Worm (Caenorhabditis elegans) whole organism, late embryonic: ENCODE measurements around the gene C33H5.16.

Source experiments
- ceh-14 ChIP-seq: sonication (generic microtip); optimal IDR thresholded peaks from 2 replicates; lab custom pipeline; 2016; ENCODE audit warnings: missing genotype, missing genetic modification characterization, missing compliant biosample characterization
- ceh-19 ChIP-seq: fragments of 200-800 bp; sonication (Bioruptor generic); optimal IDR thresholded peaks from 2 replicates; lab custom pipeline; 2018; ENCODE audit warnings: mild to moderate bottlenecking, missing genetic modification characterization, missing compliant biosample characterization
- ceh-9 ChIP-seq: sonication (generic microtip); optimal IDR thresholded peaks from 2 replicates; lab custom pipeline; 2016; ENCODE audit warnings: mild to moderate bottlenecking, missing genetic modification characterization, inconsistent platforms, missing compliant biosample characterization
- elt-4 ChIP-seq: sonication (generic microtip); optimal IDR thresholded peaks from 2 replicates; lab custom pipeline; 2016; ENCODE audit warnings: missing genetic modification characterization, missing compliant biosample characterization
- fkh-10 ChIP-seq: fragments of 150-350 bp; optimal IDR thresholded peaks from 2 replicates; lab custom pipeline; 2014; ENCODE audit warnings: missing biosample characterization, missing genetic modification reagents, missing genetic modification characterization
- nfya-1 ChIP-seq: sonication (generic microtip); optimal IDR thresholded peaks from 2 replicates; lab custom pipeline; 2017; ENCODE audit warnings: missing genetic modification characterization, mild to moderate bottlenecking, missing compliant biosample characterization, antibody characterized with exemption, moderate library complexity
- pha-4 ChIP-seq: fragments of 150-350 bp; optimal IDR thresholded peaks from 2 replicates; lab custom pipeline; 2018; ENCODE audit warnings: missing biosample characterization, missing genetic modification reagents, missing genetic modification characterization
- pros-1 ChIP-seq: fragments of 150-350 bp; optimal IDR thresholded peaks from 2 replicates; lab custom pipeline; 2014; ENCODE audit warnings: missing biosample characterization, missing genetic modification reagents, missing genetic modification characterization
- sox-4 ChIP-seq: sonication (generic microtip); optimal IDR thresholded peaks from 2 replicates; lab custom pipeline; 2017; ENCODE audit warnings: mild to moderate bottlenecking, missing genetic modification characterization, inconsistent platforms, missing compliant biosample characterization
- unc-42 ChIP-seq: sonication (generic microtip); optimal IDR thresholded peaks from 2 replicates; lab custom pipeline; 2016; ENCODE audit warnings: missing genotype, missing genetic modification characterization, missing compliant biosample characterization
- unc-55 ChIP-seq: sonication (generic microtip); optimal IDR thresholded peaks from 2 replicates; lab custom pipeline; 2017; ENCODE audit warnings: missing biosample characterization, missing genetic modification reagents, missing genetic modification characterization

DNA sequence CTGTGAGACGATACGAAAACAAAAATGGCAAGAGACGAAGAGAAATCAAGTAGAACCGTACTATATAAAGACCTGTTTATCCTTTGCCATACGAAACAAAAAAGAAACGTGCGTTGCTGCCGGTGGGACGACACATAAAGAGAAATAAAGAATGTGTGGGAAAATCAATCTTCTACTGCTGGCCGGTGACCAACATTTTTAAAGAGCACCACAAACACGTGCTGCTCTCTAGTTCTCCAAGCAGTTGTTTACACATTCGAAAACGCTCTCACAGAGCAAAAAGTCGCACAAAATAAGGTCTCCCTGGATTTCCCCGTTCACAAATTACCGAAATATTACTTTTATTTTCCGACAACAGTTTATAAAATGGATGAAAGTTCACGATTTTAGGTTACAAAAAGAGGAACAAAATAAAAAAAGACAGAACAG, 13.6 kb downstream of the C33H5.16 start, which contains the start of gene imp-3:
- TF ChIP-seq pha-4 (no peak), nfya-1 (tag; lab: Kevin White, UChicago) (no peak), pros-1 (tag; lab: Kevin White, UChicago) (no peak), unc-42 (no peak), fkh-10 (GFP tag; lab: Kevin White, UChicago) (no peak), ceh-9 (tag; lab: Kevin White, UChicago) (no peak), ceh-14 (tag; lab: Kevin White, UChicago) (no peak), sox-4 (tag; lab: Kevin White, UChicago) (no peak), unc-55 (GFP tag; lab: Kevin White, UChicago) (no peak), ceh-19 (GFP tag; lab: Kevin White, UChicago) (no peak), elt-4 (tag; lab: Kevin White, UChicago) (no peak)
